Fruit fly (Drosophila melanogaster) whole organism, prepupa: ENCODE results near the gene CG33286.

Experiments used
- Blimp-1 ChIP-seq: fragments of 200-800 bp; sonication (Bioruptor generic); optimal IDR thresholded peaks from 3 replicates; lab custom pipeline; 2017; ENCODE audit warnings: missing biosample characterization, missing genetic modification characterization, mild to moderate bottlenecking, moderate library complexity, missing genetic modification reagents
- CG10631 ChIP-seq: fragments of 200-800 bp; sonication (Bioruptor generic); optimal IDR thresholded peaks from 2 replicates; lab custom pipeline; 2016; ENCODE audit warnings: missing biosample characterization, missing genetic modification characterization
- CG10669 ChIP-seq: fragments of 200-800 bp; sonication (Bioruptor generic); optimal IDR thresholded peaks from 3 replicates; lab custom pipeline; 2018; ENCODE audit warnings: missing biosample characterization, mild to moderate bottlenecking, missing genetic modification characterization, moderate library complexity
- CG11902 ChIP-seq: fragments of 200-800 bp; sonication (Bioruptor generic); optimal IDR thresholded peaks from 3 replicates; lab custom pipeline; 2016; ENCODE audit warnings: missing biosample characterization, missing genetic modification characterization
- CG15336 ChIP-seq: fragments of 200-800 bp; sonication (Bioruptor generic); IDR thresholded peaks from 2 replicates; pipeline ENCODE4 v1.3.6; 2022; ENCODE audit warnings: missing biosample characterization, missing genetic modification characterization
- CG16779 ChIP-seq: fragments of 200-800 bp; sonication (Bioruptor generic); optimal IDR thresholded peaks from 3 replicates; lab custom pipeline; 2017; ENCODE audit warnings: missing biosample characterization, mild to moderate bottlenecking, missing genetic modification characterization
- CG31627 ChIP-seq: fragments of 200-800 bp; sonication (Bioruptor generic); optimal IDR thresholded peaks from 3 replicates; lab custom pipeline; 2016; ENCODE audit warnings: missing biosample characterization, missing genetic modification characterization
- CG32006 ChIP-seq: fragments of 200-800 bp; sonication (Bioruptor generic); optimal IDR thresholded peaks from 3 replicates; lab custom pipeline; 2017; ENCODE audit warnings: missing biosample characterization, mild to moderate bottlenecking, missing genetic modification characterization
- CG34406 ChIP-seq: fragments of 200-800 bp; sonication (Bioruptor generic); optimal IDR thresholded peaks from 3 replicates; lab custom pipeline; 2016; ENCODE audit warnings: missing biosample characterization, missing genetic modification characterization
- CG4318 ChIP-seq: fragments of 200-800 bp; sonication (Bioruptor generic); optimal IDR thresholded peaks from 3 replicates; lab custom pipeline; 2017; ENCODE audit warnings: missing biosample characterization, mild to moderate bottlenecking, missing genetic modification characterization
- CG6163 ChIP-seq: fragments of 200-800 bp; sonication (Bioruptor generic); IDR thresholded peaks from 3 replicates; pipeline ENCODE4 v1.3.6; 2022; ENCODE audit warnings: missing biosample characterization, missing genetic modification characterization
- CG6276 ChIP-seq: fragments of 200-800 bp; sonication (Bioruptor generic); optimal IDR thresholded peaks from 2 replicates; lab custom pipeline; 2017; ENCODE audit warnings: missing biosample characterization, mild to moderate bottlenecking, missing genetic modification characterization
- CG6792 ChIP-seq: fragments of 200-800 bp; sonication (Bioruptor generic); optimal IDR thresholded peaks from 3 replicates; lab custom pipeline; 2016; ENCODE audit warnings: missing biosample characterization, missing genetic modification characterization
- CG6808 ChIP-seq: fragments of 200-800 bp; sonication (Bioruptor generic); optimal IDR thresholded peaks from 3 replicates; lab custom pipeline; 2017; ENCODE audit warnings: missing biosample characterization, missing genetic modification characterization, mild to moderate bottlenecking, moderate library complexity, missing genetic modification reagents
- CG8632 ChIP-seq: fragments of 200-800 bp; sonication (Bioruptor generic); optimal IDR thresholded peaks from 3 replicates; lab custom pipeline; 2016; ENCODE audit warnings: missing biosample characterization, missing genetic modification characterization
- CG9139 ChIP-seq: fragments of 200-800 bp; sonication (Bioruptor generic); optimal IDR thresholded peaks from 3 replicates; lab custom pipeline; 2017; ENCODE audit warnings: missing biosample characterization, mild to moderate bottlenecking, missing genetic modification characterization
- Eip75B ChIP-seq: fragments of 200-800 bp; sonication (Bioruptor generic); optimal IDR thresholded peaks from 3 replicates; lab custom pipeline; 2016; ENCODE audit warnings: missing biosample characterization, missing genetic modification characterization
- Eip78C ChIP-seq: fragments of 200-800 bp; sonication (Bioruptor generic); peaks from one replicate; lab custom pipeline; 2016; ENCODE audit warnings: missing biosample characterization, missing genetic modification characterization
- Eip93F ChIP-seq: fragments of 200-800 bp; sonication (Bioruptor generic); optimal IDR thresholded peaks from 2 replicates; lab custom pipeline; 2016; ENCODE audit warnings: missing biosample characterization, mild to moderate bottlenecking, missing genetic modification characterization
- Ets21C ChIP-seq: fragments of 200-800 bp; sonication (Bioruptor generic); optimal IDR thresholded peaks from 3 replicates; lab custom pipeline; 2016; ENCODE audit warnings: missing biosample characterization, missing genetic modification characterization
- Ets96B ChIP-seq: fragments of 200-800 bp; optimal IDR thresholded peaks from 2 replicates; lab custom pipeline; 2019; ENCODE audit warnings: missing biosample characterization, mild to moderate bottlenecking, missing genetic modification characterization, moderate library complexity
- Gug ChIP-seq: fragments of 200-800 bp; sonication (Bioruptor generic); IDR thresholded peaks from 2 replicates; pipeline ENCODE4 v1.3.6; 2022; ENCODE audit warnings: missing biosample characterization, missing genetic modification characterization
- Hr4 ChIP-seq: fragments of 200-800 bp; sonication (Bioruptor generic); optimal IDR thresholded peaks from 3 replicates; lab custom pipeline; 2016; ENCODE audit warnings: missing biosample characterization, missing genetic modification characterization
- Met ChIP-seq: fragments of 200-800 bp; sonication (Bioruptor generic); optimal IDR thresholded peaks from 3 replicates; lab custom pipeline; 2016; ENCODE audit warnings: missing biosample characterization, missing genetic modification characterization
- Sox15 ChIP-seq: fragments of 200-800 bp; sonication (Bioruptor generic); optimal IDR thresholded peaks from 3 replicates; lab custom pipeline; 2016; ENCODE audit warnings: missing biosample characterization, missing genetic modification characterization
- acj6 ChIP-seq: fragments of 200-800 bp; sonication (Bioruptor generic); optimal IDR thresholded peaks from 3 replicates; lab custom pipeline; 2016; ENCODE audit warnings: missing biosample characterization, missing genetic modification characterization
- cyc ChIP-seq: fragments of 200-800 bp; sonication (Bioruptor generic); optimal IDR thresholded peaks from 3 replicates; lab custom pipeline; 2016; ENCODE audit warnings: missing biosample characterization, missing genetic modification characterization
- dac ChIP-seq: fragments of 200-800 bp; sonication (Bioruptor generic); optimal IDR thresholded peaks from 2 replicates; lab custom pipeline; 2017; ENCODE audit warnings: missing biosample characterization, mild to moderate bottlenecking, missing genetic modification characterization
- dsx ChIP-seq: fragments of 200-800 bp; optimal IDR thresholded peaks from 3 replicates; lab custom pipeline; 2019; ENCODE audit warnings: missing biosample characterization, mild to moderate bottlenecking, missing genetic modification characterization, moderate library complexity; ENCODE audit not compliant: poor library complexity, severe bottlenecking
- fd85E ChIP-seq: fragments of 200-800 bp; sonication (Bioruptor generic); optimal IDR thresholded peaks from 3 replicates; lab custom pipeline; 2016; ENCODE audit warnings: missing biosample characterization, missing genetic modification characterization
- lz ChIP-seq: fragments of 200-800 bp; sonication (Bioruptor generic); optimal IDR thresholded peaks from 3 replicates; lab custom pipeline; 2016; ENCODE audit warnings: missing biosample characterization, missing genetic modification characterization
- salr ChIP-seq, 2 experiments: fragments of 200-800 bp; sonication (Bioruptor generic); optimal IDR thresholded peaks; 3 replicates each; lab custom pipeline; 2016 to 2018; ENCODE audit warnings: missing biosample characterization in 2 of 2, missing genetic modification characterization in 2 of 2, mild to moderate bottlenecking in 1 of 2
- spab ChIP-seq: fragments of 200-800 bp; sonication (Bioruptor generic); optimal IDR thresholded peaks from 2 replicates; lab custom pipeline; 2017; ENCODE audit warnings: missing biosample characterization, mild to moderate bottlenecking, missing genetic modification characterization, missing genetic modification reagents
- topi ChIP-seq: fragments of 200-800 bp; sonication (Bioruptor generic); optimal IDR thresholded peaks from 3 replicates; lab custom pipeline; 2016; ENCODE audit warnings: missing biosample characterization, missing genetic modification characterization

Gene CG33286

DNA sequence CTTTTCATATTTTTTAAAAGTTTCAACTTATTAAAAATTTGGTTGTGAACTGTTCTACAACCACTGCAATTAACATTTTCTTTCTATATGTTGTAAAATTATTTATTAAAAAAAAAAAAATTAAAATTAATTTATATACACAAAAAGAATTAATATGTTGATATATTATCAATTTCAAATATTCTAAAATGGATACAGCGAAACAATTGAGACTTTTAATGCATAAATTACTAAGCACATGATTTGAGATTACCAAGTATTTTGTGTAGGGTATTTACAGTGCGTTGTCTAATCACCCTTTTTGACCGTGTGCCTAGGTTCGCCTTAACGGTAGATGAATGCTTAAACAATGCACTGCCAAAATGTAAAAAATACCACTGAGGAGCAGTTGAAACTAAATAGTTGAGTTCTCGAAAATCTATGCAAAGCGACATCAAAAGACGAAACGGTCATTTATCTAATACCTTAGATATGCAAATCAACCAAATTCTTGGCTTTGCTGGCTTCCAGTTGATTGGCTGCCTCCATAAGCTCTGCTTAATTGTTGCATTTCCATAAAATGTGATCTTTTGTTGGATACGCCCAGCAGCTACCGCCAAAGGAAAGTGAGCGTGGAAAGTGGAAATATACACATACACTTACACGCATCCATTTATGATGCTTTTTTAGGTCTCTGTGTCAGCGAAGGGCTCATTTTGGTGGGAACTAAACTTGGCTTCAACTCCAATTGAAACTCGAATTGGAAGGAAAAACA is 2.6 kb upstream of the CG33286 start:
- TF ChIP-seq CG32006 (GFP tag; lab: Kevin White, UChicago) (peak; percentile 26), CG31627 (GFP tag; lab: Kevin White, UChicago) (no peak)

DNA sequence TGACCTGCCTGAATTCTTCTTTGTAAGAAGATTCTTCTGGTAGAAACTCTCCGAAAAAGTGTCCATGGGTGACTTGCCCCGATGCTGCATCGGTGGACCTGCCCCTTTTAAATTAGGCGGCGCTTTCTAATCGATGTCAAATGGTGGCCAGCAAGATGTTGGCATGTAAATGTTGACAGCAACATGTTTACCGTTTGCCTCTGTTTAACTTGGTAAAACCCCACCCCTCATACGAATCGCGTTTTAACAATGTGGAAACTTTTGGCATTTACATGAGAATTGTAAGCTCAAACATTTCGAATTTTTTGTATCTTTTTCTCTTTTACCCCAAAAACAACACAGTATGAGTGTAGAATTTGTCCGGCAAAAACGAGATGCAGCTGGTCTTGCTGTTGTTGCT is 1.9 kb upstream of the CG33286 start:
- TF ChIP-seq CG10669 (GFP tag; lab: Kevin White, UChicago): no peak
- no peak for TF ChIP-seq CG11902 (GFP tag; lab: Kevin White, UChicago)
- no peak for TF ChIP-seq CG6808 (GFP tag; lab: Kevin White, UChicago)
- TF ChIP-seq topi (GFP tag; lab: Kevin White, UChicago): no peak
- TF ChIP-seq cyc (GFP tag; lab: Kevin White, UChicago): no peak
- no peak for TF ChIP-seq acj6
- TF ChIP-seq CG6163 (GFP tag; lab: Robert Waterston, UW): no peak
- no peak for TF ChIP-seq salr (GFP tag; optimal IDR thresholded peaks at IDR 0.05; lab: Kevin White, UChicago)
- TF ChIP-seq CG34406 (GFP tag; lab: Kevin White, UChicago): no peak
- TF ChIP-seq CG16779 (tag; lab: Kevin White, UChicago): no peak
- TF ChIP-seq Eip93F (GFP tag; lab: Kevin White, UChicago): no peak
- TF ChIP-seq Sox15: no peak

DNA sequence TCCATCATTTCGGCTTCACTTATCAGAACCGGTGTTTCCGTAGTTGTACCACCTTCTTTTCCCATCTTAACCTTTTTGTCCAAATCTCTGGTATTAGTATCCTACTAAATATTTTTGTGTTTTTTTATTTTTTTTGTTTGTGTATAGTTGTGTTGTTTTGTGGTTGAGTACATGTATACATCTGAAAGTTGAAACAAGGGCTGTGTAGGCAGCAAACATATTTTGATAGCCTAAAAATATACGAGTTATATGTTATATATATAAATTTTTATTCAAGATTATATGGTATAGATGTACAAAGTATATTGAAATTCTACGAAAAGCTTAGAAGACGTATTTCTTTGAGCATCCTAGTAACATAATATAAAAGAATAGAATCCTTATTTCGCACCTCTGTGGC is 3.9 kb downstream of the CG33286 start, which contains the start of gene CG33287:
Gene CG33287 (minus strand): TSS at position 101 of the 400 bp plus-strand sequence.
- TF ChIP-seq Ets96B (tag; lab: Kevin White, UChicago) (no peak), Ets21C (no peak)

DNA sequence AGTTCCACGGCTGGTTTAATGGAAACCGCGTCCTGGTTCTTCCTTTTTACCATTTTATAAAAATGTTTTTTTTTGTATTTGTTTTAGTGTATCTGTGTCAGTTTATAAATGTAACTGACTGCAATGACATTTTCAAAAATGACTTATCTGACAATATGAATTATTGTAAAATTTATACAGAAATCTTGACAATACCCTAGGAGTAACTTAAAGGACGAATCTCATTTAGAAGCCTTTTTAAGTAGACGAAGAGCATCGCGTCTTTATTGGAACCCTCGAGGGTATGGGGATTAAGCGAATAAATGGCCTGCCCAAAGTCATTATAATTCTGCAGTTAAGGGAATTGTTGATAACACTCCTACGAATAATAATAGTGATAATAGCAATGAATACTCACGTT is 7.8 kb downstream of the CG33286 start, which contains the start of gene CG12983:
Gene CG12983 (minus strand): TSS at position 101 of the 400 bp plus-strand sequence.
- TF ChIP-seq CG10631 (GFP tag; lab: Kevin White, UChicago) (no peak), CG15336 (no peak), CG6792 (GFP tag; lab: Kevin White, UChicago) (no peak), lz (GFP tag; lab: Kevin White, UChicago) (no peak), CG8632 (GFP tag; lab: Kevin White, UChicago) (no peak), Hr4 (GFP tag; lab: Kevin White, UChicago) (no peak), salr (GFP tag; optimal IDR thresholded peaks at IDR 0.05; lab: Kevin White, UChicago) (no peak), acj6 (no peak), Eip78C (GFP tag; lab: Kevin White, UChicago) (no peak), CG11902 (GFP tag; lab: Kevin White, UChicago) (no peak), dac (GFP tag; lab: Kevin White, UChicago) (no peak), fd85E (GFP tag; lab: Kevin White, UChicago) (no peak)

DNA sequence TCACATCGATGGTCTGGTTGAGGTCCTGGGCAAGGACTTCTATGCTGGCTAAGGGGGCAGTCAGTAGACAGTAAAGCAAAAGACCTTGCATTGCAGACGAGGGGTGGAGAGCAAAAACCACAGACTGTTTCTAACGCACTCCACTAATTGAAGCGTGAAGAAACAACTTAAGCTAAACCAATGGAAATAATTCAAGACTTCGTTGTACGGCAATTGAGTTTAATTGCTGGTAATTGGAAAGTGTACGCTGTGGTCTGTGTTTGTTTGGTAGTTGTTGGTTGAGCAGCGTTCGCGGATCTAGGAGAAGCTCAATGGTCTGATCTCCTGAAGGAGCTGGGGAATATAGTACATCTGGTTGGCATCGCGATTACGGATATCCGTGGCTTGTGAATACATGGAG is 12.0 kb downstream of the CG33286 start, which contains the start of gene CG10587:
Gene CG10587 (minus strand): TSS at position 101 of the 400 bp plus-strand sequence.
- TF ChIP-seq Ets96B (tag; lab: Kevin White, UChicago) (no peak), spab (GFP tag; lab: Kevin White, UChicago) (no peak), CG15336 (no peak), Gug (no peak), salr (GFP tag; optimal IDR thresholded peaks at IDR 0.05; lab: Kevin White, UChicago) (no peak), CG9139 (GFP tag; lab: Kevin White, UChicago) (no peak), CG10631 (GFP tag; lab: Kevin White, UChicago) (no peak), CG6276 (no peak), Eip78C (GFP tag; lab: Kevin White, UChicago) (no peak), Sox15 (no peak), CG4318 (GFP tag; lab: Kevin White, UChicago) (no peak)
- TF ChIP-seq, all 60 proteins: peak for 0

DNA sequence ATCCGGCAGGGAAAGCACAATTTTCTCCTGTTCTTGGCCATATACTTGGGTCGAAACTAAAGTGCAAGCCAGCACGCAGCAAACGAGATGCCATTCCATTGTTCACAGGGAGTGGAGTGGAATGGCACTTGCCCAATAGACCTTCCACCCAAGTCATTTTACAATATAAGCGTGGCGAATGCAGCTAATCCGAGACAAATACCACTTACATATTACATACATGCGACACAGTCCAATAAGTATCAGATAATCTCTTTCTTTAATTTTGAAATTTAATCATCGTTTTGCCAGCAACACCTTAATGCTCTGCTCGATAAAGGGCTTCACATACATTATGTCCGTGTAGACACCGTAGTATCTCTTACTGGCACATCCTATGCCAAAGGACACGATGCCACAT is 13.2 kb downstream of the CG33286 start, which contains the start of gene CG11037:
Gene CG11037 (minus strand): TSS at position 101 of the 400 bp plus-strand sequence.
- TF ChIP-seq Met (GFP tag; lab: Kevin White, UChicago) (no peak), Eip75B (GFP tag; lab: Kevin White, UChicago) (no peak), Blimp-1 (GFP tag; lab: Kevin White, UChicago) (no peak), CG11902 (GFP tag; lab: Kevin White, UChicago) (no peak), dsx (GFP tag; lab: Kevin White, UChicago) (no peak)
